Fruit fly (Drosophila melanogaster): ENCODE measurements around the gene snk.

snk gene

dm6 chr3R:13051298-13051723 is 8.7 kb upstream of the snk start, which contains the start of gene CG7966 (continued):
- peak; percentile 59 for TF ChIP-seq Dif (GFP tag; optimal IDR thresholded peaks at IDR 0.05; ENCODE audit: partially characterized antibody)
- peak; percentile 55 for TF ChIP-seq sage (GFP tag; optimal IDR thresholded peaks at IDR 0.05)
- no peak for TF ChIP-seq Myc (optimal IDR thresholded peaks at IDR 0.05)
- peak; percentile 98 for TF ChIP-seq Hr83 (GFP tag; optimal IDR thresholded peaks at IDR 0.05; ENCODE audit: poor library complexity, severe bottlenecking)
- no peak for TF ChIP-seq Sp1 (GFP tag; optimal IDR thresholded peaks at IDR 0.05)
- TF ChIP-seq Mio (GFP tag; optimal IDR thresholded peaks at IDR 0.05) = no peak
- no peak for TF ChIP-seq Hr78 (GFP tag; optimal IDR thresholded peaks at IDR 0.05)
- no peak for TF ChIP-seq Dfd (GFP tag; optimal IDR thresholded peaks at IDR 0.05)
- TF ChIP-seq tai (GFP tag; optimal IDR thresholded peaks at IDR 0.05) = no peak
- TF ChIP-seq sv (GFP tag; optimal IDR thresholded peaks at IDR 0.05) = no peak

dm6 chr3R:13047431-13047830 is 4.9 kb upstream of the snk start, which contains the start of gene CG31157:
TSS of gene CG31157 (plus strand) at chr3R:13047731.
- TF ChIP-seq dl (GFP tag; optimal IDR thresholded peaks at IDR 0.05; ENCODE audit: insufficient read depth in 1 of 2, partially characterized antibody in 2 of 2) (no peak), ey (GFP tag; optimal IDR thresholded peaks at IDR 0.05) (no peak), woc (GFP tag; optimal IDR thresholded peaks at IDR 0.05) (no peak), jim (GFP tag; optimal IDR thresholded peaks at IDR 0.05) (no peak), Hr83 (GFP tag; optimal IDR thresholded peaks at IDR 0.05; ENCODE audit: poor library complexity, severe bottlenecking) (no peak), pan (optimal IDR thresholded peaks at IDR 0.05) (no peak), fru (GFP tag; optimal IDR thresholded peaks at IDR 0.05) (no peak), lola (GFP tag; optimal IDR thresholded peaks at IDR 0.05) (no peak), br (GFP tag; optimal IDR thresholded peaks at IDR 0.05) (no peak), N (GFP tag; optimal IDR thresholded peaks at IDR 0.05) (no peak), Jra (GFP tag; optimal IDR thresholded peaks at IDR 0.05) (no peak), Hnf4 (GFP tag; optimal IDR thresholded peaks at IDR 0.05) (no peak)

- TF ChIP-seq fru (GFP tag; optimal IDR thresholded peaks at IDR 0.05) = no peak
- no peak for TF ChIP-seq Abd-B (GFP tag; optimal IDR thresholded peaks at IDR 0.05)
- no peak for TF ChIP-seq Mio (GFP tag; optimal IDR thresholded peaks at IDR 0.05)
- no peak for TF ChIP-seq psq (GFP tag; optimal IDR thresholded peaks at IDR 0.05)
These were observed 1.9 kb upstream of the snk start, which contains the start of gene Hsc70-2 for dm6 chr3R:13044459-13044858. TSS of gene Hsc70-2 (plus strand) at chr3R:13044759.

- no peak for TF ChIP-seq GATAd (GFP tag; optimal IDR thresholded peaks at IDR 0.05)
- no peak for TF ChIP-seq Myc (optimal IDR thresholded peaks at IDR 0.05)
- no peak for TF ChIP-seq CrebA (GFP tag; optimal IDR thresholded peaks at IDR 0.05; ENCODE audit: borderline replicate concordance)
- TF ChIP-seq dmrt93B (GFP tag; optimal IDR thresholded peaks at IDR 0.05) = no peak
- TF ChIP-seq N (GFP tag; optimal IDR thresholded peaks at IDR 0.05) = no peak
- TF ChIP-seq Sp1 (GFP tag; optimal IDR thresholded peaks at IDR 0.05) = no peak
- no peak for TF ChIP-seq h (GFP tag; optimal IDR thresholded peaks at IDR 0.05)
- TF ChIP-seq Abd-B (GFP tag; optimal IDR thresholded peaks at IDR 0.05) = no peak
- no peak for TF ChIP-seq HLH106 (tag; optimal IDR thresholded peaks at IDR 0.05)
- TF ChIP-seq Vsx2 (GFP tag; optimal IDR thresholded peaks at IDR 0.05; ENCODE audit: partially characterized antibody) = no peak
These were observed 1.3 kb upstream of the snk start, which contains the start of gene CG45122 for dm6 chr3R:13043857-13044256. TSS of gene CG45122 (plus strand) at chr3R:13044157.

- TF ChIP-seq psq (GFP tag; optimal IDR thresholded peaks at IDR 0.05) (no peak), OdsH (GFP tag; optimal IDR thresholded peaks at IDR 0.05) (no peak), CG32264 (GFP tag; optimal IDR thresholded peaks at IDR 0.05) (no peak)
These were observed 820 bp downstream of the snk start, which contains the start of gene CG11670 for dm6 chr3R:13041750-13042149. TSS of gene CG11670 (plus strand) at chr3R:13042050.

dm6 chr3R:13039037-13039583 is 3.5 kb downstream of the snk start:
- TF ChIP-seq br (GFP tag; optimal IDR thresholded peaks at IDR 0.05) (peak; percentile 29), jim (GFP tag; optimal IDR thresholded peaks at IDR 0.05) (peak; percentile 82), Hnf4 (GFP tag; optimal IDR thresholded peaks at IDR 0.05) (no peak), Rel (GFP tag; optimal IDR thresholded peaks at IDR 0.05) (no peak), Rel (tag; optimal IDR thresholded peaks at IDR 0.05) (peak; percentile 92), h (GFP tag; optimal IDR thresholded peaks at IDR 0.05) (peak; percentile 35), woc (GFP tag; optimal IDR thresholded peaks at IDR 0.05) (no peak), fru (GFP tag; optimal IDR thresholded peaks at IDR 0.05) (peak; percentile 25), ey (GFP tag; optimal IDR thresholded peaks at IDR 0.05) (peak; percentile 23), usp (GFP tag; optimal IDR thresholded peaks at IDR 0.05) (no peak), HLH106 (tag; optimal IDR thresholded peaks at IDR 0.05) (peak; percentile 21)

Data from whole organism, wandering third instar larva.